Fruit fly (Drosophila melanogaster) whole organism: ENCODE results near the gene asp.

Experiments
- CG8478 ChIP-seq: fragments of >200 bp; optimal IDR thresholded peaks from 2 replicates; lab custom pipeline; 2018; ENCODE audit warnings: inconsistent platforms
- Dll ChIP-seq: fragments of >200 bp; optimal IDR thresholded peaks from 2 replicates; lab custom pipeline; 2017
- EcR ChIP-seq, 2 experiments: fragments of >200 bp; optimal IDR thresholded peaks; 2 replicates each; lab custom pipeline; 2017; ENCODE audit warnings: missing biosample characterization in 2 of 2, missing genetic modification characterization in 2 of 2, missing genetic modification reagents in 2 of 2
- psq ChIP-seq: fragments of >200 bp; optimal IDR thresholded peaks from 2 replicates; lab custom pipeline; 2017
- usp ChIP-seq: fragments of >200 bp; optimal IDR thresholded peaks from 2 replicates; lab custom pipeline; 2017; ENCODE audit warnings: missing biosample characterization, missing genetic modification characterization, mixed read lengths

DNA sequence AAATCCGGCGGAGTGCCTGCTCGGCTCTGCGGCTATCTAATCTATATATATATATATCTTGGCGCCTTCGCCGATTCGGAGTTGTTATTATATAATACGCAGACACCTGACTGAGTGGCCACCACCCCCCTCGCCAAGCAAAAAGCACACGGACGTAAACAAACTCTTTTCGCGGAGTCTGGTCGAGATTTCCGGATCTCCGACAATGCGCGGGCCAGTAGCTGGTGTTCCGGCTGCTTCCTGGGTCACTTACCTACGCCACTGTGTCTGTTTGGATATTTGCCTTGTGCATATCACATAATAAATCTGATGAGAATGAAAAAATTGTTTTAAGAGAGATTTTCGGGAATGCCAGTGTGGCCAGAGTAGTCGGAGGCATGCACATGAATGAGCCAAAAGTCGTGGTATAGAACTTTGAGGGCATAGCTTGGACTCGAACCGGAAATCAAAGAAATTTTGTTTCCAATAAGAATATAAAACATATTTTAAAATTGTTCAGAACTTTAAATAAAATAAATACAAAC is 33.5 kb downstream of the asp start, which contains the start of gene CG5805:
- TF ChIP-seq Dll (lab: Kevin White, UChicago): no peak
- no peak for TF ChIP-seq CG8478 (lab: Kevin White, UChicago)
- TF ChIP-seq psq (lab: Kevin White, UChicago): no peak
- no peak for TF ChIP-seq usp (GFP tag; lab: Kevin White, UChicago)
- no peak for TF ChIP-seq EcR (GFP tag; optimal IDR thresholded peaks at IDR 0.05; lab: Kevin White, UChicago)
